Fruit fly (Drosophila melanogaster) whole organism, prepupa: ENCODE data around the gene CG7582.

Experiments used
- CG10669 ChIP-seq: fragments of 200-800 bp; sonication (Bioruptor generic); optimal IDR thresholded peaks from 3 replicates; lab custom pipeline; 2018; ENCODE audit warnings: missing biosample characterization, mild to moderate bottlenecking, missing genetic modification characterization, moderate library complexity
- CG11294 ChIP-seq: fragments of 200-800 bp; sonication (Bioruptor generic); IDR thresholded peaks from 2 replicates; pipeline ENCODE4 v1.3.6; 2022; ENCODE audit warnings: missing biosample characterization, missing genetic modification characterization
- CG11902 ChIP-seq: fragments of 200-800 bp; sonication (Bioruptor generic); optimal IDR thresholded peaks from 3 replicates; lab custom pipeline; 2016; ENCODE audit warnings: missing biosample characterization, missing genetic modification characterization
- CG9139 ChIP-seq: fragments of 200-800 bp; sonication (Bioruptor generic); optimal IDR thresholded peaks from 3 replicates; lab custom pipeline; 2017; ENCODE audit warnings: missing biosample characterization, mild to moderate bottlenecking, missing genetic modification characterization
- Eip93F ChIP-seq: fragments of 200-800 bp; sonication (Bioruptor generic); optimal IDR thresholded peaks from 2 replicates; lab custom pipeline; 2016; ENCODE audit warnings: missing biosample characterization, mild to moderate bottlenecking, missing genetic modification characterization
- Met ChIP-seq: fragments of 200-800 bp; sonication (Bioruptor generic); optimal IDR thresholded peaks from 3 replicates; lab custom pipeline; 2016; ENCODE audit warnings: missing biosample characterization, missing genetic modification characterization
- Sox14 ChIP-seq: fragments of 200-800 bp; sonication (Bioruptor generic); optimal IDR thresholded peaks from 3 replicates; lab custom pipeline; 2016; ENCODE audit warnings: missing biosample characterization, missing genetic modification characterization
- fd59A ChIP-seq: fragments of 200-800 bp; sonication (Bioruptor generic); optimal IDR thresholded peaks from 2 replicates; lab custom pipeline; 2017; ENCODE audit warnings: missing biosample characterization, mild to moderate bottlenecking, missing genetic modification characterization, missing genetic modification reagents
- ss ChIP-seq, 2 experiments: fragments of 200-800 bp; sonication (Bioruptor generic); optimal IDR thresholded peaks; 2 replicates in 1 of 2; 3 replicates in 1 of 2; lab custom pipeline; 2017 to 2018; ENCODE audit warnings: mild to moderate bottlenecking in 2 of 2, missing biosample characterization in 2 of 2, missing genetic modification characterization in 2 of 2, moderate library complexity in 1 of 2
- svp ChIP-seq: fragments of 200-800 bp; sonication (Bioruptor generic); peaks from one replicate; lab custom pipeline; 2016; ENCODE audit warnings: missing biosample characterization, missing genetic modification characterization
- vri ChIP-seq: fragments of 200-800 bp; sonication (Bioruptor generic); optimal IDR thresholded peaks from 3 replicates; lab custom pipeline; 2016; ENCODE audit warnings: missing biosample characterization, mild to moderate bottlenecking, missing genetic modification characterization

- no peak for TF ChIP-seq CG11902 (GFP tag; lab: Kevin White, UChicago)
- TF ChIP-seq vri = no peak
- TF ChIP-seq svp (GFP tag; lab: Kevin White, UChicago) = no peak
- TF ChIP-seq CG9139 (GFP tag; lab: Kevin White, UChicago) = no peak
- TF ChIP-seq fd59A (GFP tag; lab: Kevin White, UChicago) = no peak
- no peak for TF ChIP-seq CG11294 (GFP tag; lab: Robert Waterston, UW)
- TF ChIP-seq ss (GFP tag; optimal IDR thresholded peaks at IDR 0.05; lab: Kevin White, UChicago) = no peak
- no peak for TF ChIP-seq Eip93F
- TF ChIP-seq CG10669 (GFP tag; lab: Kevin White, UChicago) = no peak
- no peak for TF ChIP-seq Met (GFP tag; lab: Kevin White, UChicago)
- no peak for TF ChIP-seq Sox14 (GFP tag; lab: Kevin White, UChicago)
Observed at dm6 chr3R:29699220-29699619, 17.1 kb upstream of the CG7582 start.
